Worm (Caenorhabditis elegans) whole organism, L1 larva: ENCODE results near the gene rbx-1.

ENCODE experiments used
- C16A3.4 ChIP-seq: fragments of 150-350 bp; optimal IDR thresholded peaks from 2 replicates; lab custom pipeline; 2014; ENCODE audit warnings: missing biosample characterization, missing genetic modification characterization
- F16B12.6 ChIP-seq: fragments of 150-350 bp; optimal IDR thresholded peaks from 2 replicates; lab custom pipeline; 2014; ENCODE audit warnings: missing biosample characterization, missing genetic modification characterization
- Y116A8C.19 ChIP-seq: sonication (generic microtip); optimal IDR thresholded peaks from 2 replicates; lab custom pipeline; 2016; ENCODE audit warnings: missing compliant biosample characterization, missing genetic modification characterization, borderline replicate concordance
- aha-1 ChIP-seq: fragments of 150-350 bp; optimal IDR thresholded peaks from 2 replicates; lab custom pipeline; 2014; ENCODE audit warnings: missing biosample characterization, missing genetic modification characterization
- alr-1 ChIP-seq: fragments of 200-800 bp; sonication (Bioruptor generic); optimal IDR thresholded peaks from 2 replicates; lab custom pipeline; 2018; ENCODE audit warnings: borderline replicate concordance, mild to moderate bottlenecking, missing genetic modification characterization, missing compliant biosample characterization
- ceh-63 ChIP-seq: fragments of 200-800 bp; sonication (Bioruptor generic); optimal IDR thresholded peaks from 2 replicates; lab custom pipeline; 2018; ENCODE audit warnings: mild to moderate bottlenecking, missing genetic modification characterization, missing compliant biosample characterization
- ceh-82 ChIP-seq, 3 experiments: fragments of 150-350 bp in 1 of 3; sonication (generic microtip) in 2 of 3; optimal IDR thresholded peaks; 2 replicates each; lab custom pipeline; 2014 to 2017; ENCODE audit warnings: missing biosample characterization in 3 of 3, missing genetic modification characterization in 3 of 3
- ceh-88 ChIP-seq: fragments of 200-800 bp; sonication (Bioruptor generic); IDR thresholded peaks from 2 replicates; pipeline ENCODE4 v1.3.6; 2022; ENCODE audit warnings: missing genetic modification characterization, missing compliant biosample characterization
- ceh-90 ChIP-seq: sonication (generic microtip); optimal IDR thresholded peaks from 2 replicates; lab custom pipeline; 2016; ENCODE audit warnings: missing genetic modification characterization, missing compliant biosample characterization
- ces-1 ChIP-seq: fragments of 150-350 bp; optimal IDR thresholded peaks from 2 replicates; lab custom pipeline; 2014; ENCODE audit warnings: missing biosample characterization, missing genetic modification reagents, missing genetic modification characterization
- dsc-1 ChIP-seq: sonication (generic microtip); optimal IDR thresholded peaks from 2 replicates; lab custom pipeline; 2016; ENCODE audit warnings: mild to moderate bottlenecking, missing genetic modification characterization, missing compliant biosample characterization
- efl-3 ChIP-seq: fragments of 200-800 bp; sonication (Bioruptor generic); optimal IDR thresholded peaks from 2 replicates; lab custom pipeline; 2018; ENCODE audit warnings: mild to moderate bottlenecking, missing genetic modification characterization, missing compliant biosample characterization
- egl-13 ChIP-seq: sonication (generic microtip); optimal IDR thresholded peaks from 2 replicates; lab custom pipeline; 2016; ENCODE audit warnings: missing genotype, missing genetic modification reagents, missing genetic modification characterization, missing compliant biosample characterization
- egl-27 ChIP-seq, 2 experiments: fragments of 150-350 bp in 1 of 2; sonication (generic microtip); optimal IDR thresholded peaks; 3 replicates each; lab custom pipeline; 2017 to 2018; ENCODE audit warnings: missing biosample characterization in 2 of 2, missing genetic modification characterization in 2 of 2, missing genetic modification reagents in 2 of 2
- elt-3 ChIP-seq, 6 experiments: fragments of 150-350 bp in 1 of 6; sonication (generic microtip); optimal IDR thresholded peaks; 2 replicates each; lab custom pipeline; 2017 to 2018; ENCODE audit warnings: missing biosample characterization in 6 of 6, missing genetic modification characterization in 6 of 6, inconsistent platforms in 1 of 6
- fkh-10 ChIP-seq: sonication (generic microtip); optimal IDR thresholded peaks from 2 replicates; lab custom pipeline; 2017; ENCODE audit warnings: missing biosample characterization, missing genetic modification reagents, missing genetic modification characterization
- fos-1 ChIP-seq: fragments of 150-350 bp; optimal IDR thresholded peaks from 2 replicates; lab custom pipeline; 2014; ENCODE audit warnings: missing biosample characterization, missing genetic modification characterization
- hpl-2 ChIP-seq: fragments of 150-350 bp; optimal IDR thresholded peaks from 2 replicates; lab custom pipeline; 2014; ENCODE audit warnings: missing biosample characterization, missing genetic modification reagents, missing genetic modification characterization
- isw-1 ChIP-seq: fragments of 200-800 bp; sonication (Bioruptor generic); IDR thresholded peaks from 2 replicates; pipeline ENCODE4 v1.3.6; 2022; ENCODE audit warnings: missing genetic modification characterization, missing compliant biosample characterization
- jun-1 ChIP-seq: fragments of 150-350 bp; optimal IDR thresholded peaks from 2 replicates; lab custom pipeline; 2014; ENCODE audit warnings: missing biosample characterization, missing genetic modification reagents, missing genetic modification characterization
- lin-15B ChIP-seq: fragments of 150-350 bp; sonication (generic microtip); optimal IDR thresholded peaks from 3 replicates; lab custom pipeline; 2014; ENCODE audit warnings: missing biosample characterization, missing genetic modification characterization
- lin-35 ChIP-seq, 2 experiments: fragments of 150-350 bp; optimal IDR thresholded peaks; 2 replicates each; lab custom pipeline; 2014; ENCODE audit warnings: missing biosample characterization in 2 of 2, missing genetic modification characterization in 2 of 2, missing genetic modification reagents in 2 of 2
- lir-3 ChIP-seq: sonication (generic microtip); optimal IDR thresholded peaks from 2 replicates; lab custom pipeline; 2016; ENCODE audit warnings: mild to moderate bottlenecking, missing genetic modification characterization, moderate library complexity, missing compliant biosample characterization; ENCODE audit not compliant: poor library complexity
- mab-9 ChIP-seq: fragments of 200-800 bp; sonication (Bioruptor generic); IDR thresholded peaks from 2 replicates; pipeline ENCODE4 v1.3.6; 2022; ENCODE audit warnings: missing genetic modification reagents, missing genetic modification characterization, missing compliant biosample characterization
- mdl-1 ChIP-seq, 2 experiments: fragments of 150-350 bp; optimal IDR thresholded peaks; 2 replicates each; lab custom pipeline; 2014 to 2017; ENCODE audit warnings: missing biosample characterization in 2 of 2, missing genetic modification characterization in 2 of 2, inconsistent platforms in 1 of 2
- mep-1 ChIP-seq: fragments of 150-350 bp; optimal IDR thresholded peaks from 2 replicates; lab custom pipeline; 2014; ENCODE audit warnings: missing biosample characterization, missing genetic modification characterization
- nhr-11 ChIP-seq: fragments of 150-350 bp; optimal IDR thresholded peaks from 2 replicates; lab custom pipeline; 2014; ENCODE audit warnings: missing biosample characterization, missing genetic modification characterization
- nhr-19 ChIP-seq: fragments of 200-800 bp; sonication (Bioruptor generic); conservative IDR thresholded peaks from 2 replicates; pipeline ENCODE4 v1.3.6; 2022; ENCODE audit warnings: missing genetic modification characterization, missing compliant biosample characterization
- nhr-20 ChIP-seq: sonication (generic microtip); optimal IDR thresholded peaks from 2 replicates; lab custom pipeline; 2016; ENCODE audit warnings: mild to moderate bottlenecking, missing genetic modification characterization, missing compliant biosample characterization
- nhr-237 ChIP-seq: fragments of 150-350 bp; optimal IDR thresholded peaks from 2 replicates; lab custom pipeline; 2014; ENCODE audit warnings: missing biosample characterization, missing genetic modification characterization
- nhr-47 ChIP-seq: sonication (generic microtip); optimal IDR thresholded peaks from 2 replicates; lab custom pipeline; 2016; ENCODE audit warnings: mild to moderate bottlenecking, missing genetic modification characterization, moderate library complexity, missing compliant biosample characterization
- nhr-71 ChIP-seq: sonication (generic microtip); optimal IDR thresholded peaks from 2 replicates; lab custom pipeline; 2016; ENCODE audit warnings: mild to moderate bottlenecking, missing genetic modification characterization, moderate library complexity, missing compliant biosample characterization
- nhr-77 ChIP-seq: fragments of 150-350 bp; optimal IDR thresholded peaks from 2 replicates; lab custom pipeline; 2014; ENCODE audit warnings: missing biosample characterization, missing genetic modification characterization
- nhr-84 ChIP-seq: sonication (generic microtip); optimal IDR thresholded peaks from 2 replicates; lab custom pipeline; 2017; ENCODE audit warnings: missing biosample characterization, missing genetic modification characterization
- pax-3 ChIP-seq: fragments of 200-800 bp; sonication (Bioruptor generic); optimal IDR thresholded peaks from 2 replicates; lab custom pipeline; 2018; ENCODE audit warnings: mild to moderate bottlenecking, missing genetic modification characterization, moderate library complexity, missing compliant biosample characterization
- pqm-1 ChIP-seq: sonication (generic microtip); optimal IDR thresholded peaks from 3 replicates; lab custom pipeline; 2017; ENCODE audit warnings: missing biosample characterization, missing genetic modification characterization
- rnt-1 ChIP-seq: sonication (generic microtip); optimal IDR thresholded peaks from 2 replicates; lab custom pipeline; 2016; ENCODE audit warnings: mild to moderate bottlenecking, missing genetic modification characterization, moderate library complexity, missing compliant biosample characterization
- skn-1 ChIP-seq: fragments of 150-350 bp; optimal IDR thresholded peaks from 2 replicates; lab custom pipeline; 2014; ENCODE audit warnings: missing biosample characterization, missing genetic modification characterization
- snu-23 ChIP-seq: sonication (generic microtip); optimal IDR thresholded peaks from 2 replicates; lab custom pipeline; 2016; ENCODE audit warnings: missing genetic modification characterization, missing compliant biosample characterization
- sox-4 ChIP-seq: sonication (generic microtip); optimal IDR thresholded peaks from 2 replicates; lab custom pipeline; 2016; ENCODE audit warnings: missing genetic modification characterization, missing compliant biosample characterization
- swsn-7 ChIP-seq: sonication (generic microtip); optimal IDR thresholded peaks from 2 replicates; lab custom pipeline; 2016; ENCODE audit warnings: missing genetic modification characterization, missing compliant biosample characterization
- tbx-2 ChIP-seq: sonication (generic microtip); optimal IDR thresholded peaks from 2 replicates; lab custom pipeline; 2016; ENCODE audit warnings: missing genetic modification characterization, missing compliant biosample characterization
- tlp-1 ChIP-seq: fragments of 150-350 bp; optimal IDR thresholded peaks from 2 replicates; lab custom pipeline; 2014; ENCODE audit warnings: missing biosample characterization, missing genetic modification characterization
- unc-130 ChIP-seq: fragments of 150-350 bp; optimal IDR thresholded peaks from 2 replicates; lab custom pipeline; 2017; ENCODE audit warnings: missing biosample characterization, missing genetic modification characterization, inconsistent platforms
- unc-62 ChIP-seq: fragments of 150-350 bp; optimal IDR thresholded peaks from 2 replicates; lab custom pipeline; 2014; ENCODE audit warnings: missing biosample characterization, missing genetic modification reagents, missing genetic modification characterization
- unc-86 ChIP-seq: sonication (generic microtip); optimal IDR thresholded peaks from 2 replicates; lab custom pipeline; 2016; ENCODE audit warnings: missing genetic modification characterization, missing compliant biosample characterization
- unc-98 ChIP-seq: fragments of 200-800 bp; sonication (Bioruptor generic); IDR thresholded peaks from 2 replicates; pipeline ENCODE4 v1.3.6; 2022; ENCODE audit warnings: missing genetic modification characterization, missing compliant biosample characterization
- vab-15 ChIP-seq: sonication (generic microtip); optimal IDR thresholded peaks from 2 replicates; lab custom pipeline; 2017; ENCODE audit warnings: missing genotype, mild to moderate bottlenecking, missing genetic modification characterization, missing compliant biosample characterization
- zag-1 ChIP-seq: fragments of 150-350 bp; optimal IDR thresholded peaks from 2 replicates; lab custom pipeline; 2014; ENCODE audit warnings: missing biosample characterization, missing genetic modification characterization
- ztf-4 ChIP-seq: fragments of 150-350 bp; optimal IDR thresholded peaks from 2 replicates; lab custom pipeline; 2014; ENCODE audit warnings: missing biosample characterization, missing genetic modification characterization

The rbx-1 gene

DNA sequence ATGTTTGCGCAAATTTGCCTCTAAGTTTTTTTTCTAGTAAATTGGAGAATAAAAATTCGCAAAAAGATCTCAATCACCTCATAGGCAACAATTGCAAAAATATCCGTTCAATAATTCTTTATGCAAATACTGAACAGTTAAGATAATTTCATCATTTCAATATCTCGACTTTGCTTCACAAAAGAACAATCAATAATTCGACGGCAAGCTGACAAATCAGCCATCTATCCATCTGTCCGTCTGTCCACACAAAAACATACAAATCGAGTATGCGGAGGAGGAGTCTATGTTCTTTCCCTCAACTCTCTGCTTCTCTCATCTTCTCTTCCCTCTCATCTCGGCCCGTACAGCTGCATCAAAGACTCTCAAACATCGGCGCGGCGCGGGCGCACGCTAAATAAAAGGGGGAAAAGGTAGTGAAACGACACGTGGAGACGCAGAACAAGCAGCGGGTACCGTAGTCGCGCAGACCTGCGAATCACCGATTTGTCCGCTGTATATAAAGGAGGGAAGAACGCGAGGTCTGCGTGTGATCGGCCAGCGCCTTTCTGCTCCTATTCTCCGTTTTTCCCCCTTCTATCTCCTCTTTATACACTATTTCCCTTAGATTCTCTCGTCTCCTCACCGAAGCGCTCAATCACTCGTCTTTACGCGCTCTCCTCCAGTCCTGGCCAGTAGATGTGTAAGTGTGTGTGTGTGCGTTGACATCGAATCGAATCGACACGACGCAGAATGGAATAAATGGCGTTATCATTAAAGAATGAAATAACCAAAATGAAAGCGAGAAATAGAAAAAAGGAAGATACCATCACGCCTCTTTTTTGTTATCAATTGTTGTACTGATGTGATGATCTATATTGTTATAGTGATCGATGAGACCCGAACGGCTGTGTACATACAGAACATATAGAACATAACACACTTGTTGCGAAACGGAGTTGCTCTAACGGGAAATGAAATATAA is 40.7 kb upstream of the rbx-1 start:
- TF ChIP-seq nhr-77 (tag; lab: Kevin White, UChicago) = peak; percentile 94
- peak; percentile 89 for TF ChIP-seq nhr-19 (GFP tag; lab: Robert Waterston, UW)
- no peak for TF ChIP-seq unc-62 (GFP tag; lab: Kevin White, UChicago)
- peak; percentile 87 for TF ChIP-seq ceh-88
- TF ChIP-seq efl-3 (GFP tag; lab: Kevin White, UChicago) = peak; percentile 49
- peak; percentile 96 for TF ChIP-seq unc-86 (tag; lab: Kevin White, UChicago)
- no peak for TF ChIP-seq aha-1
- TF ChIP-seq nhr-84 (tag; lab: Kevin White, UChicago) = no peak
- TF ChIP-seq pax-3 = peak; percentile 87
- TF ChIP-seq isw-1 (GFP tag; lab: Robert Waterston, UW) = peak; percentile 90
- peak; percentile 41 for TF ChIP-seq nhr-11 (tag; lab: Kevin White, UChicago)
- TF ChIP-seq ceh-82 (tag; optimal IDR thresholded peaks at IDR 0.05; lab: Kevin White, UChicago) = peak; percentile 57 to 95 (median 83)
- peak; percentile 91 for TF ChIP-seq dsc-1 (tag; lab: Kevin White, UChicago)
- TF ChIP-seq jun-1 (tag; lab: Kevin White, UChicago) = peak; percentile 96
- TF ChIP-seq lin-15B = peak; percentile 60
- TF ChIP-seq rnt-1 (tag; lab: Kevin White, UChicago) = peak; percentile 70
- peak; percentile 25 for TF ChIP-seq zag-1 (tag; lab: Kevin White, UChicago)
- peak; percentile 98 for TF ChIP-seq nhr-20 (tag; lab: Kevin White, UChicago)
- no peak for TF ChIP-seq pqm-1 (tag; lab: Kevin White, UChicago)
- peak; percentile 10 for TF ChIP-seq F16B12.6 (tag; lab: Kevin White, UChicago)
- TF ChIP-seq vab-15 = peak; percentile 96
- peak; percentile 84 to 96 for TF ChIP-seq egl-27 (tag; optimal IDR thresholded peaks at IDR 0.05; lab: Kevin White, UChicago)
- peak; percentile 59 for TF ChIP-seq nhr-237 (tag; lab: Kevin White, UChicago)
- TF ChIP-seq lir-3 (tag; lab: Kevin White, UChicago) = peak; percentile 60
- peak; percentile 87 for TF ChIP-seq sox-4
- TF ChIP-seq fkh-10 = peak; percentile 96
- TF ChIP-seq hpl-2 = peak; percentile 83
- TF ChIP-seq egl-13 = peak; percentile 86
- TF ChIP-seq unc-130 = peak; percentile 91
- no peak for TF ChIP-seq ceh-90 (tag; lab: Kevin White, UChicago)
- TF ChIP-seq alr-1 (tag; lab: Kevin White, UChicago) = no peak
- TF ChIP-seq nhr-71 = peak; percentile 98
- no peak for TF ChIP-seq tlp-1 (tag; lab: Kevin White, UChicago)
- TF ChIP-seq ceh-63 (GFP tag; lab: Kevin White, UChicago) = no peak
- peak in 3 of 6 experiments; percentile 50 to 81 (median 72) for TF ChIP-seq elt-3 (tag; optimal IDR thresholded peaks at IDR 0.05; lab: Kevin White, UChicago)
- no peak for TF ChIP-seq Y116A8C.19 (tag; lab: Kevin White, UChicago)
- TF ChIP-seq mdl-1 (tag; optimal IDR thresholded peaks at IDR 0.05; lab: Kevin White, UChicago) = peak; percentile 74 to 97
- TF ChIP-seq C16A3.4 (tag; lab: Kevin White, UChicago) = peak; percentile 96
- peak; percentile 95 for TF ChIP-seq nhr-47 (tag; lab: Kevin White, UChicago)
- TF ChIP-seq lin-35 (GFP tag; optimal IDR thresholded peaks at IDR 0.05; lab: Kevin White, UChicago) = peak; percentile 86 to 87
- no peak; the same call in 1 of the 2 replicates for TF ChIP-seq unc-98 (GFP tag; lab: Robert Waterston, UW)
- peak; percentile 23 for TF ChIP-seq ces-1 (GFP tag; lab: Kevin White, UChicago)
- TF ChIP-seq tbx-2 = peak; percentile 97
- TF ChIP-seq mep-1 (tag; lab: Kevin White, UChicago) = peak; percentile 76
- TF ChIP-seq mab-9 (GFP tag; lab: Robert Waterston, UW) = peak; percentile 83
- TF ChIP-seq ztf-4 (tag; lab: Kevin White, UChicago) = peak; percentile 88
- peak; percentile 80 for TF ChIP-seq skn-1
- peak; percentile 99 for TF ChIP-seq snu-23 (GFP tag; lab: Kevin White, UChicago)
- peak; percentile 84 for TF ChIP-seq fos-1 (tag; lab: Kevin White, UChicago)
- TF ChIP-seq swsn-7 (tag; lab: Kevin White, UChicago) = peak; percentile 98
